Fruit fly (Drosophila melanogaster) whole organism, embryonic: ENCODE measurements around the gene CG14022.
A peak's percentile ranks its signal among the peaks of the same experiment; 100 is the strongest.

Experiments
- Aef1 ChIP-seq: fragments of 200-800 bp; sonication (Bioruptor generic); IDR thresholded peaks from 3 replicates; pipeline ENCODE4 v1.3.6; 2022; ENCODE audit warnings: missing biosample characterization, missing genetic modification characterization
- Antp ChIP-seq: fragments of 200-800 bp; sonication (Bioruptor generic); optimal IDR thresholded peaks from 3 replicates; lab custom pipeline; 2016; ENCODE audit warnings: missing biosample characterization, missing genetic modification characterization
- Atf-2 ChIP-seq: fragments of 200-800 bp; sonication (Bioruptor generic); optimal IDR thresholded peaks from 2 replicates; lab custom pipeline; 2016; ENCODE audit warnings: missing biosample characterization, missing genetic modification characterization
- CG12659 ChIP-seq: fragments of 200-800 bp; sonication (Bioruptor generic); optimal IDR thresholded peaks from 3 replicates; lab custom pipeline; 2017; ENCODE audit warnings: mild to moderate bottlenecking, missing biosample characterization, missing genetic modification reagents, missing genetic modification characterization
- CG15696 ChIP-seq: fragments of 200-800 bp; sonication (Bioruptor generic); optimal IDR thresholded peaks from 2 replicates; lab custom pipeline; 2019; ENCODE audit warnings: missing biosample characterization, mild to moderate bottlenecking, missing genetic modification characterization, moderate library complexity
- CG18262 ChIP-seq: fragments of 200-800 bp; optimal IDR thresholded peaks from 3 replicates; lab custom pipeline; 2019; ENCODE audit warnings: missing biosample characterization, mild to moderate bottlenecking, missing genetic modification characterization, moderate library complexity
- CG18599 ChIP-seq: fragments of 200-800 bp; sonication (Bioruptor generic); optimal IDR thresholded peaks from 3 replicates; lab custom pipeline; 2017; ENCODE audit warnings: missing biosample characterization, missing genetic modification characterization, mild to moderate bottlenecking, moderate library complexity, missing genetic modification reagents
- CG2678 ChIP-seq: fragments of 200-800 bp; sonication (Bioruptor generic); optimal IDR thresholded peaks from 3 replicates; lab custom pipeline; 2019; ENCODE audit warnings: missing biosample characterization, mild to moderate bottlenecking, missing genetic modification characterization, moderate library complexity
- CG2712 ChIP-seq: fragments of 200-800 bp; optimal IDR thresholded peaks from 3 replicates; lab custom pipeline; 2019; ENCODE audit warnings: missing biosample characterization, mild to moderate bottlenecking, missing genetic modification characterization, moderate library complexity
- CG30431 ChIP-seq: fragments of 200-800 bp; sonication (Bioruptor generic); optimal IDR thresholded peaks from 2 replicates; lab custom pipeline; 2017; ENCODE audit warnings: missing biosample characterization, missing genetic modification characterization
- CG32772 ChIP-seq: fragments of 200-800 bp; sonication (Bioruptor generic); IDR thresholded peaks from 2 replicates; pipeline ENCODE4 v1.3.6; 2022; ENCODE audit warnings: missing biosample characterization, missing genetic modification characterization
- CG33557 ChIP-seq: fragments of 200-800 bp; sonication (Bioruptor generic); optimal IDR thresholded peaks from 2 replicates; lab custom pipeline; 2019; ENCODE audit warnings: missing biosample characterization, mild to moderate bottlenecking, missing genetic modification characterization, moderate library complexity
- CG6683 ChIP-seq: fragments of 200-800 bp; sonication (Bioruptor generic); optimal IDR thresholded peaks from 2 replicates; lab custom pipeline; 2017; ENCODE audit warnings: missing biosample characterization, mild to moderate bottlenecking, missing genetic modification characterization, missing genetic modification reagents
- CG7271 ChIP-seq: fragments of 200-800 bp; sonication (Bioruptor generic); optimal IDR thresholded peaks from 2 replicates; lab custom pipeline; 2018; ENCODE audit warnings: missing biosample characterization, mild to moderate bottlenecking, missing genetic modification characterization, moderate library complexity
- CG9876 ChIP-seq: fragments of 200-800 bp; sonication (Bioruptor generic); optimal IDR thresholded peaks from 2 replicates; lab custom pipeline; 2016; ENCODE audit warnings: missing biosample characterization, missing genetic modification characterization
- D ChIP-seq, 2 experiments: fragments of 200-800 bp in 1 of 2; fragments of >200 bp in 1 of 2; sonication (Bioruptor generic) in 1 of 2; optimal IDR thresholded peaks; 2 replicates in 1 of 2; 3 replicates in 1 of 2; lab custom pipeline; 2017; ENCODE audit warnings: mild to moderate bottlenecking in 1 of 2, missing biosample characterization in 1 of 2, missing genetic modification characterization in 1 of 2, missing genetic modification reagents in 1 of 2
- Dad ChIP-seq: fragments of 200-800 bp; sonication (Bioruptor generic); optimal IDR thresholded peaks from 3 replicates; lab custom pipeline; 2016; ENCODE audit warnings: missing biosample characterization, missing genetic modification characterization
- Elba2 ChIP-seq: fragments of 200-800 bp; sonication (Bioruptor generic); optimal IDR thresholded peaks from 3 replicates; lab custom pipeline; 2016; ENCODE audit warnings: missing biosample characterization, missing genetic modification characterization
- Ets65A ChIP-seq: fragments of 200-800 bp; sonication (Bioruptor generic); peaks from one replicate; lab custom pipeline; 2016; ENCODE audit warnings: missing biosample characterization, missing genetic modification characterization
- H15 ChIP-seq: fragments of 200-800 bp; sonication (Bioruptor generic); IDR thresholded peaks from 3 replicates; pipeline ENCODE4 v1.3.6; 2022; ENCODE audit warnings: missing biosample characterization, missing genetic modification characterization
- HLH3B ChIP-seq: fragments of 200-800 bp; sonication (Bioruptor generic); IDR thresholded peaks from 2 replicates; pipeline ENCODE4 v1.3.6; 2022; ENCODE audit warnings: missing biosample characterization, missing genetic modification characterization
- Hey ChIP-seq: fragments of 200-800 bp; sonication (Bioruptor generic); optimal IDR thresholded peaks from 3 replicates; lab custom pipeline; 2018; ENCODE audit warnings: missing biosample characterization, mild to moderate bottlenecking, missing genetic modification characterization
- Hr39 ChIP-seq: fragments of >200 bp; optimal IDR thresholded peaks from 2 replicates; lab custom pipeline; 2017
- Kr ChIP-seq: fragments of 200-800 bp; sonication (Bioruptor generic); optimal IDR thresholded peaks from 2 replicates; lab custom pipeline; 2017; ENCODE audit warnings: missing biosample characterization, mild to moderate bottlenecking, missing genetic modification characterization
- MBD-R2 ChIP-seq: fragments of 200-800 bp; sonication (Bioruptor generic); IDR thresholded peaks from 2 replicates; pipeline ENCODE4 v1.3.6; 2022; ENCODE audit warnings: missing biosample characterization, missing genetic modification characterization
- Oli ChIP-seq: fragments of 200-800 bp; sonication (Bioruptor generic); optimal IDR thresholded peaks from 2 replicates; lab custom pipeline; 2018; ENCODE audit warnings: missing biosample characterization, mild to moderate bottlenecking, missing genetic modification characterization, moderate library complexity
- Sox100B ChIP-seq: fragments of 200-800 bp; sonication (Bioruptor generic); optimal IDR thresholded peaks from 3 replicates; lab custom pipeline; 2018; ENCODE audit warnings: missing biosample characterization, mild to moderate bottlenecking, missing genetic modification characterization
- Sox102F ChIP-seq: fragments of 200-800 bp; sonication (Bioruptor generic); optimal IDR thresholded peaks from 2 replicates; lab custom pipeline; 2018; ENCODE audit warnings: missing biosample characterization, mild to moderate bottlenecking, missing genetic modification characterization, moderate library complexity
- Sry-β ChIP-seq: fragments of 200-800 bp; sonication (Bioruptor generic); optimal IDR thresholded peaks from 2 replicates; lab custom pipeline; 2018; ENCODE audit warnings: missing biosample characterization, mild to moderate bottlenecking, missing genetic modification characterization, moderate library complexity
- Xbp1 ChIP-seq: fragments of 200-800 bp; sonication (Bioruptor generic); optimal IDR thresholded peaks from 3 replicates; lab custom pipeline; 2016; ENCODE audit warnings: missing biosample characterization, mild to moderate bottlenecking, missing genetic modification characterization
- amos ChIP-seq: fragments of 200-800 bp; sonication (Bioruptor generic); IDR thresholded peaks from 2 replicates; pipeline ENCODE4 v1.3.6; 2022; ENCODE audit warnings: missing biosample characterization, missing genetic modification characterization; ENCODE audit not compliant: partially characterized antibody
- az2 ChIP-seq: fragments of 200-800 bp; sonication (Bioruptor generic); optimal IDR thresholded peaks from 3 replicates; lab custom pipeline; 2016; ENCODE audit warnings: missing biosample characterization, missing genetic modification characterization
- dmrt99B ChIP-seq: fragments of 200-800 bp; sonication (Bioruptor generic); optimal IDR thresholded peaks from 2 replicates; lab custom pipeline; 2018; ENCODE audit warnings: missing biosample characterization, mild to moderate bottlenecking, missing genetic modification characterization, moderate library complexity
- eve ChIP-seq, 2 experiments: fragments of >200 bp; optimal IDR thresholded peaks; 2 replicates each; lab custom pipeline; 2017; ENCODE audit warnings: missing biosample characterization in 2 of 2, missing genetic modification characterization in 2 of 2
- eyg ChIP-seq: fragments of 200-800 bp; sonication (Bioruptor generic); optimal IDR thresholded peaks from 3 replicates; lab custom pipeline; 2016; ENCODE audit warnings: missing biosample characterization, missing genetic modification characterization
- gcm2 ChIP-seq: fragments of 200-800 bp; sonication (Bioruptor generic); optimal IDR thresholded peaks from 2 replicates; lab custom pipeline; 2016; ENCODE audit warnings: missing biosample characterization, missing genetic modification characterization
- gem ChIP-seq: fragments of 200-800 bp; sonication (Bioruptor generic); optimal IDR thresholded peaks from 2 replicates; lab custom pipeline; 2019; ENCODE audit warnings: missing biosample characterization, mild to moderate bottlenecking, missing genetic modification characterization, moderate library complexity
- grn ChIP-seq: fragments of 200-800 bp; sonication (Bioruptor generic); optimal IDR thresholded peaks from 3 replicates; lab custom pipeline; 2017; ENCODE audit warnings: missing biosample characterization, missing genetic modification characterization
- jumu ChIP-seq: fragments of 200-800 bp; sonication (Bioruptor generic); optimal IDR thresholded peaks from 3 replicates; lab custom pipeline; 2016; ENCODE audit warnings: missing biosample characterization, missing genetic modification characterization
- klu ChIP-seq: fragments of 200-800 bp; sonication (Bioruptor generic); IDR thresholded peaks from 2 replicates; pipeline ENCODE4 v1.3.6; 2022; ENCODE audit warnings: missing biosample characterization, missing genetic modification characterization
- mld ChIP-seq: fragments of 200-800 bp; sonication (Bioruptor generic); IDR thresholded peaks from 3 replicates; pipeline ENCODE4 v1.3.6; 2022; ENCODE audit warnings: missing biosample characterization, missing genetic modification characterization; ENCODE audit not compliant: partially characterized antibody
- nau ChIP-seq: fragments of 200-800 bp; sonication (Bioruptor generic); optimal IDR thresholded peaks from 3 replicates; lab custom pipeline; 2017; ENCODE audit warnings: missing biosample characterization, mild to moderate bottlenecking, missing genetic modification characterization, missing genetic modification reagents
- pum ChIP-seq: fragments of 200-800 bp; sonication (Bioruptor generic); optimal IDR thresholded peaks from 2 replicates; lab custom pipeline; 2016; ENCODE audit warnings: missing biosample characterization, missing genetic modification characterization
- pzg ChIP-seq: fragments of 200-800 bp; sonication (Bioruptor generic); optimal IDR thresholded peaks from 3 replicates; lab custom pipeline; 2018; ENCODE audit warnings: missing biosample characterization, mild to moderate bottlenecking, missing genetic modification characterization, moderate library complexity
- sens ChIP-seq: fragments of 200-800 bp; sonication (Bioruptor generic); peaks from one replicate; lab custom pipeline; 2016; ENCODE audit warnings: missing biosample characterization, missing genetic modification characterization
- tll ChIP-seq, 2 experiments: fragments of 200-800 bp in 1 of 2; fragments of >200 bp in 1 of 2; sonication (Bioruptor generic) in 1 of 2; optimal IDR thresholded peaks; 2 replicates each; lab custom pipeline; 2017 to 2019; ENCODE audit warnings: missing biosample characterization in 2 of 2, missing genetic modification characterization in 2 of 2, mild to moderate bottlenecking in 1 of 2, moderate library complexity in 1 of 2
- trh ChIP-seq: fragments of 200-800 bp; sonication (Bioruptor generic); optimal IDR thresholded peaks from 2 replicates; lab custom pipeline; 2016; ENCODE audit warnings: missing biosample characterization, missing genetic modification characterization
- unc-4 ChIP-seq: fragments of 200-800 bp; sonication (Bioruptor generic); IDR thresholded peaks from 2 replicates; pipeline ENCODE4 v1.3.6; 2022; ENCODE audit warnings: missing biosample characterization, missing genetic modification characterization; ENCODE audit not compliant: partially characterized antibody
- vvl ChIP-seq: fragments of 200-800 bp; sonication (Bioruptor generic); IDR thresholded peaks from 2 replicates; pipeline ENCODE4 v1.3.6; 2022; ENCODE audit warnings: missing biosample characterization, missing genetic modification characterization
- zf30C ChIP-seq: fragments of 200-800 bp; sonication (Bioruptor generic); optimal IDR thresholded peaks from 3 replicates; lab custom pipeline; 2018; ENCODE audit warnings: missing biosample characterization, mild to moderate bottlenecking, missing genetic modification characterization

The CG14022 gene

DNA sequence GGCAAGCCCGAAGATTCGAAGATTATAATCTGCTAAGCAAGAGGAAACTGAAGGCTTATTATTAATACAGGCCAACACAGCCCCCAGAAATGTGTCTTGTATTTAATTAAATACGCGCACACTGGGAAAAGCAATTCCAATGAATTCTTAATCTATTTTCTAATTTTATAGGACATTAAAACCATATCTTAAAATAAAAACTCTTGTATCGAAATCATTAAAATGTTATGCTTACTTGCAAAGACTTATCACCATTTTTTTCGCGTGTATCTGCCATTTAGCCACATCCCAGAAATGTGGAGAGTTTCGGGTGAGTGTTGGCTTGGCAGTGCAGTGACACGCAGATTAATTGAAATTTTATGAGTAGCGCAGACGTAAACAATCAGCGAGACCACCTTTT is 39.3 kb upstream of the CG14022 start:
- TF ChIP-seq klu (GFP tag; lab: Robert Waterston, UW), result no peak
- TF ChIP-seq MBD-R2 (GFP tag; lab: Robert Waterston, UW), result no peak
- TF ChIP-seq zf30C (GFP tag; lab: Kevin White, UChicago), result no peak
- no peak for TF ChIP-seq D (optimal IDR thresholded peaks at IDR 0.05; lab: Kevin White, UChicago)
- no peak for TF ChIP-seq D (GFP tag; optimal IDR thresholded peaks at IDR 0.05; lab: Kevin White, UChicago)
- no peak for TF ChIP-seq Hr39 (lab: Kevin White, UChicago)
- peak; percentile 25 for TF ChIP-seq grn (GFP tag; lab: Kevin White, UChicago)
- no peak for TF ChIP-seq nau (GFP tag; lab: Kevin White, UChicago)
- TF ChIP-seq gem, result peak; percentile 5
- no peak for TF ChIP-seq Aef1
- no peak for TF ChIP-seq CG2678 (tag; lab: Kevin White, UChicago)
- TF ChIP-seq trh (GFP tag; lab: Kevin White, UChicago), result no peak
- TF ChIP-seq sens (GFP tag; lab: Kevin White, UChicago), result peak; percentile 54
- TF ChIP-seq, all 482 proteins: peak for 3

DNA sequence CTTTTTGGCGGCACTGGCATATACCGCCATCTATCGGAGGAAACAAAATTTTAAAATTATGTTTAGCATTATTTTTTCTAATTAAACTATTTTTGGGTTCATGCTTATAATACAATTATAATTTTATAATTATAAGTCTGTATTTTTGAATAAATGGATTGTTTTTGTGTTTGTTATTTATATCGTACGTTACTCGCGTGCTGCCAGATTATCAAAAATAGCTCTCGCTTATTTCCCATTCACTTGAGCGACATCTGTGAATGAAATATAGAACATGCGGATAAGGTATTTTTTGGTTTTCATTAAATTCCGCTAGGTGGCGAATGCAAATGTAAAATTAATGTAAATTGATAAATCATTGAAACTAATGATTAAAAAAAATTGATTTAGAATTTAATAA is 37.2 kb upstream of the CG14022 start:
- TF ChIP-seq gcm2 (no peak), amos (no peak), CG30431 (GFP tag; lab: Kevin White, UChicago) (no peak), dmrt99B (tag; lab: Kevin White, UChicago) (peak; percentile 26), Antp (GFP tag; lab: Kevin White, UChicago) (no peak), CG18599 (no peak), eve (GFP tag; optimal IDR thresholded peaks at IDR 0.05; lab: Kevin White, UChicago) (no peak), jumu (GFP tag; lab: Kevin White, UChicago) (no peak), eyg (GFP tag; lab: Kevin White, UChicago) (no peak), Oli (tag; lab: Kevin White, UChicago) (peak; percentile 21), Sox102F (peak; percentile 31), Atf-2 (GFP tag; lab: Kevin White, UChicago) (no peak), CG32772 (GFP tag; lab: Robert Waterston, UW) (no peak), Sry-β (GFP tag; lab: Kevin White, UChicago) (no peak), CG9876 (GFP tag; lab: Kevin White, UChicago) (no peak), vvl (GFP tag; lab: Robert Waterston, UW) (0 out of 2 replicates have a peak, but pooled peaks have one; percentile 11), CG6683 (GFP tag; lab: Kevin White, UChicago) (no peak), Xbp1 (GFP tag; lab: Kevin White, UChicago) (peak; percentile 28), CG2712 (tag; lab: Kevin White, UChicago) (peak; percentile 48), CG7271 (peak; percentile 2), Kr (no peak), Ets65A (GFP tag; lab: Kevin White, UChicago) (no peak), pum (no peak), Hey (tag; lab: Kevin White, UChicago) (no peak), Sox100B (GFP tag; lab: Kevin White, UChicago) (peak; percentile 26), H15 (GFP tag; lab: Robert Waterston, UW) (peak; percentile 24; the same call in 1 of the 3 replicates), CG15696 (tag; lab: Kevin White, UChicago) (peak; percentile 59), unc-4 (GFP tag; lab: Robert Waterston, UW) (no peak), CG33557 (GFP tag; lab: Kevin White, UChicago) (peak; percentile 5), pzg (GFP tag; lab: Kevin White, UChicago) (no peak), Dad (GFP tag; lab: Kevin White, UChicago) (no peak), mld (no peak), tll (GFP tag; optimal IDR thresholded peaks at IDR 0.05; lab: Kevin White, UChicago) (no peak), Elba2 (GFP tag; lab: Kevin White, UChicago) (no peak), az2 (no peak), HLH3B (0 out of 2 replicates have a peak, but pooled peaks have one; percentile 9), CG18262 (tag; lab: Kevin White, UChicago) (peak; percentile 51), CG12659 (GFP tag; lab: Kevin White, UChicago) (no peak)
